Worm (Caenorhabditis elegans): ENCODE results near the gene ZK632.12.

ZK632.12 gene

ce11 chrIII:9859133-9859775 lies 28.7 kb downstream of the ZK632.12 start, which contains the start of gene gpdh-2 (continued):
- no peak for TF ChIP-seq nfya-2 (GFP tag; IDR thresholded peaks at IDR 0.05)
- TF ChIP-seq madf-6 (GFP tag; IDR thresholded peaks at IDR 0.05), result peak; percentile 74; the same call in 1 of the 2 replicates
- no peak for TF ChIP-seq pbrm-1 (GFP tag; IDR thresholded peaks at IDR 0.05)
- TF ChIP-seq Y79H2A.3 (GFP tag; conservative IDR thresholded peaks at IDR 0.05), result no peak
- no peak for TF ChIP-seq let-526 (GFP tag; IDR thresholded peaks at IDR 0.05)
- TF ChIP-seq unc-62 (GFP tag; optimal IDR thresholded peaks at IDR 0.05), result no peak
- no peak for TF ChIP-seq hlh-26 (GFP tag; conservative IDR thresholded peaks at IDR 0.05)
- no peak for TF ChIP-seq bed-2 (GFP tag; IDR thresholded peaks at IDR 0.05)
- no peak for TF ChIP-seq hmg-20 (GFP tag; IDR thresholded peaks at IDR 0.05)
- no peak for TF ChIP-seq T26A5.8 (tag; optimal IDR thresholded peaks at IDR 0.05)
- no peak for TF ChIP-seq F22D6.2 (tag; optimal IDR thresholded peaks at IDR 0.05)
- TF ChIP-seq hmg-1.2 (GFP tag; IDR thresholded peaks at IDR 0.05), result peak; percentile 15; the same call in 1 of the 2 replicates

ce11 chrIII:9860201-9860780 lies 29.7 kb downstream of the ZK632.12 start, which contains the start of gene twk-48:
TSS of gene twk-48 (plus strand) at chrIII:9860730.
- TF ChIP-seq attf-3 (GFP tag; conservative IDR thresholded peaks at IDR 0.05), result no peak
- TF ChIP-seq hmg-1.2 (GFP tag; IDR thresholded peaks at IDR 0.05), result 0 out of 2 replicates have a peak, but pooled peaks have one; percentile 10

- TF ChIP-seq ets-4 (GFP tag; optimal IDR thresholded peaks at IDR 0.05), result peak; percentile 14
- TF ChIP-seq ccch-3 (GFP tag; optimal IDR thresholded peaks at IDR 0.05), result peak; percentile 61
- no peak for TF ChIP-seq hlh-26 (GFP tag; conservative IDR thresholded peaks at IDR 0.05)
- peak; percentile 78 for TF ChIP-seq nhr-90 (tag; optimal IDR thresholded peaks at IDR 0.05)
- no peak for TF ChIP-seq sptf-2 (GFP tag; optimal IDR thresholded peaks at IDR 0.05)
- TF ChIP-seq Y56A3A.18 (GFP tag; IDR thresholded peaks at IDR 0.05), result peak; percentile 71; the same call in 1 of the 2 replicates
- TF ChIP-seq F39B2.1 (GFP tag; IDR thresholded peaks at IDR 0.05), result 0 out of 2 replicates have a peak, but pooled peaks have one; percentile 29
- TF ChIP-seq cebp-1 (GFP tag; IDR thresholded peaks at IDR 0.05), result no peak; the same call in 1 of the 2 replicates
- peak; percentile 66 for TF ChIP-seq cebp-1 (tag; optimal IDR thresholded peaks at IDR 0.05)
- TF ChIP-seq egrh-3 (GFP tag; IDR thresholded peaks at IDR 0.05), result no peak
- TF ChIP-seq B0261.1 (tag; optimal IDR thresholded peaks at IDR 0.05), result peak; percentile 94
- peak; percentile 61 to 73 for TF ChIP-seq rec-8 (tag; optimal IDR thresholded peaks at IDR 0.05)
- TF ChIP-seq Y79H2A.3 (GFP tag; conservative IDR thresholded peaks at IDR 0.05), result no peak
- TF ChIP-seq nfya-2 (GFP tag; IDR thresholded peaks at IDR 0.05), result no peak
- no peak for TF ChIP-seq sdz-38 (tag; optimal IDR thresholded peaks at IDR 0.05)
- peak; percentile 23 for TF ChIP-seq tlf-1 (GFP tag; optimal IDR thresholded peaks at IDR 0.05)
- peak; percentile 89; the same call in 1 of the 2 replicates for TF ChIP-seq cebp-2 (GFP tag; IDR thresholded peaks at IDR 0.05)
- TF ChIP-seq hsf-1 (GFP tag; IDR thresholded peaks at IDR 0.05), result peak; percentile 66
- TF ChIP-seq nhr-179 (tag; optimal IDR thresholded peaks at IDR 0.05), result no peak
- TF ChIP-seq ZK185.1 (tag; optimal IDR thresholded peaks at IDR 0.05; ENCODE audit: poor library complexity, severe bottlenecking), result peak; percentile 74
- TF ChIP-seq D2030.7 (GFP tag; IDR thresholded peaks at IDR 0.05), result 0 out of 2 replicates have a peak, but pooled peaks have one; percentile 27
- TF ChIP-seq egl-44 (GFP tag; IDR thresholded peaks at IDR 0.05), result peak; percentile 75; the same call in 1 of the 2 replicates
- TF ChIP-seq ceh-40 (GFP tag; IDR thresholded peaks at IDR 0.05), result peak; percentile 82; the same call in 1 of the 2 replicates
- no peak for TF ChIP-seq unc-62 (GFP tag; optimal IDR thresholded peaks at IDR 0.05)
- no peak for TF ChIP-seq nhr-27 (tag; optimal IDR thresholded peaks at IDR 0.05)
- no peak for TF ChIP-seq aptf-2 (GFP tag; conservative IDR thresholded peaks at IDR 0.05)
- TF ChIP-seq attf-3 (GFP tag; conservative IDR thresholded peaks at IDR 0.05), result 0 out of 2 replicates have a peak, but pooled peaks have one; percentile 37
- TF ChIP-seq nfyb-1 (GFP tag; IDR thresholded peaks at IDR 0.05), result peak; percentile 81
- TF ChIP-seq die-1 (tag; optimal IDR thresholded peaks at IDR 0.05), result peak; percentile 86
- peak; percentile 49; the same call in 1 of the 2 replicates for TF ChIP-seq Y67H2A.10 (GFP tag; conservative IDR thresholded peaks at IDR 0.05)
- peak; percentile 93 for TF ChIP-seq lin-26 (GFP tag; IDR thresholded peaks at IDR 0.05)
- TF ChIP-seq F33H1.4 (GFP tag; IDR thresholded peaks at IDR 0.05), result peak; percentile 34; the same call in 1 of the 2 replicates
These were observed 31.1 kb downstream of the ZK632.12 start for ce11 chrIII:9861470-9862342.

All from whole organism, young adult.